Worm (Caenorhabditis elegans): ENCODE results near the gene pfas-1.

- TF ChIP-seq tbx-11 (GFP tag; IDR thresholded peaks at IDR 0.05) (no peak), hmbx-1 (tag; optimal IDR thresholded peaks at IDR 0.05) (no peak), ama-1 (optimal IDR thresholded peaks at IDR 0.05) (no peak), sea-1 (GFP tag; conservative IDR thresholded peaks at IDR 0.05) (no peak), flt-1 (GFP tag; IDR thresholded peaks at IDR 0.05) (no peak), ets-7 (tag; optimal IDR thresholded peaks at IDR 0.05) (no peak), scrt-1 (GFP tag; IDR thresholded peaks at IDR 0.05) (no peak), pes-1 (GFP tag; IDR thresholded peaks at IDR 0.05) (no peak), B0310.2 (tag; optimal IDR thresholded peaks at IDR 0.05) (no peak), hmg-4 (GFP tag; optimal IDR thresholded peaks at IDR 0.05) (no peak), F13C5.2 (tag; optimal IDR thresholded peaks at IDR 0.05) (no peak), ceh-36 (tag; optimal IDR thresholded peaks at IDR 0.05) (no peak)
Observed at ce11 chrIII:4584068-4584566, 59.0 kb downstream of the pfas-1 start, which contains the start of gene F35G12.5.

Measured in whole organism, early embryonic.